Worm (Caenorhabditis elegans) whole organism, young adult: ENCODE data around the gene B0244.10.

Experiments
- B0035.1 ChIP-seq: sonication (generic microtip); optimal IDR thresholded peaks from 2 replicates; lab custom pipeline; 2016; ENCODE audit warnings: missing genetic modification characterization, mild to moderate bottlenecking, missing compliant biosample characterization, missing genotype, missing genetic modification reagents
- B0336.3 ChIP-seq: fragments of 200-800 bp; sonication (Bioruptor generic); IDR thresholded peaks from 2 replicates; pipeline ENCODE4 v1.3.6; 2022; ENCODE audit warnings: missing genetic modification characterization, missing compliant biosample characterization
- D2030.7 ChIP-seq: fragments of 200-800 bp; sonication (Bioruptor generic); IDR thresholded peaks from 2 replicates; pipeline ENCODE4 v1.3.6; 2022; ENCODE audit warnings: missing genetic modification reagents, missing genetic modification characterization, missing compliant biosample characterization
- F10E7.11 ChIP-seq: sonication (generic microtip); optimal IDR thresholded peaks from 2 replicates; lab custom pipeline; 2017; ENCODE audit warnings: mild to moderate bottlenecking, missing genetic modification characterization, moderate library complexity, missing compliant biosample characterization
- F22D6.2 ChIP-seq: sonication (generic microtip); optimal IDR thresholded peaks from 2 replicates; lab custom pipeline; 2016; ENCODE audit warnings: mild to moderate bottlenecking, missing genetic modification characterization, missing compliant biosample characterization
- F33H1.4 ChIP-seq: fragments of 200-800 bp; sonication (Bioruptor generic); IDR thresholded peaks from 2 replicates; pipeline ENCODE4 v1.3.6; 2022; ENCODE audit warnings: missing genetic modification reagents, missing genetic modification characterization, missing compliant biosample characterization
- F37B4.10 ChIP-seq: fragments of 200-800 bp; sonication (Bioruptor generic); IDR thresholded peaks from 2 replicates; pipeline ENCODE4 v1.3.6; 2022; ENCODE audit warnings: missing genetic modification characterization, missing compliant biosample characterization
- F49E8.2 ChIP-seq: sonication (generic microtip); optimal IDR thresholded peaks from 3 replicates; lab custom pipeline; 2017; ENCODE audit warnings: missing genetic modification characterization, mild to moderate bottlenecking, missing compliant biosample characterization, antibody characterized with exemption, moderate library complexity; ENCODE audit not compliant: insufficient read depth
- F55B11.4 ChIP-seq: sonication (generic microtip); optimal IDR thresholded peaks from 2 replicates; lab custom pipeline; 2016; ENCODE audit warnings: missing compliant biosample characterization, missing genetic modification characterization, borderline replicate concordance; ENCODE audit not compliant: insufficient read depth
- K11D2.4 ChIP-seq: fragments of 200-800 bp; sonication (Bioruptor generic); IDR thresholded peaks from 2 replicates; pipeline ENCODE4 v1.3.6; 2022; ENCODE audit warnings: missing genetic modification reagents, missing genetic modification characterization, missing compliant biosample characterization
- K12H6.12 ChIP-seq: fragments of 200-800 bp; sonication (Bioruptor generic); optimal IDR thresholded peaks from 2 replicates; lab custom pipeline; 2018; ENCODE audit warnings: mild to moderate bottlenecking, missing genetic modification characterization, missing compliant biosample characterization
- T26A5.8 ChIP-seq: sonication (generic microtip); optimal IDR thresholded peaks from 2 replicates; lab custom pipeline; 2016; ENCODE audit warnings: missing genetic modification characterization, missing compliant biosample characterization
- Y53F4B.3 ChIP-seq: fragments of 200-800 bp; sonication (Bioruptor generic); IDR thresholded peaks from 2 replicates; pipeline ENCODE4 v1.3.6; 2022; ENCODE audit warnings: missing genetic modification reagents, missing genetic modification characterization, missing compliant biosample characterization
- Y67H2A.10 ChIP-seq: fragments of 200-800 bp; sonication (Bioruptor generic); conservative IDR thresholded peaks from 2 replicates; pipeline ENCODE4 v1.3.6; 2022; ENCODE audit warnings: missing genetic modification reagents, missing genetic modification characterization, missing compliant biosample characterization
- ZK185.1 ChIP-seq: sonication (generic microtip); optimal IDR thresholded peaks from 2 replicates; lab custom pipeline; 2016; ENCODE audit warnings: mild to moderate bottlenecking, missing genetic modification characterization, missing compliant biosample characterization; ENCODE audit not compliant: poor library complexity, severe bottlenecking
- akir-1 ChIP-seq: fragments of 200-800 bp; sonication (Bioruptor generic); optimal IDR thresholded peaks from 2 replicates; lab custom pipeline; 2018; ENCODE audit warnings: mild to moderate bottlenecking, missing genetic modification characterization, moderate library complexity, missing compliant biosample characterization
- ama-1 ChIP-seq, 3 experiments: fragments of 150-350 bp in 1 of 3; sonication (generic microtip) in 2 of 3; optimal IDR thresholded peaks; 2 replicates each; lab custom pipeline; 2014 to 2018; ENCODE audit warnings: missing biosample characterization in 2 of 3, missing genetic modification characterization in 2 of 3, missing genetic modification reagents in 2 of 3
- aptf-3 ChIP-seq: fragments of 200-800 bp; sonication (Bioruptor generic); IDR thresholded peaks from 2 replicates; pipeline ENCODE4 v1.3.6; 2022; ENCODE audit warnings: missing genetic modification characterization, missing compliant biosample characterization
- attf-5 ChIP-seq: fragments of 200-800 bp; sonication (Bioruptor generic); optimal IDR thresholded peaks from 2 replicates; lab custom pipeline; 2018; ENCODE audit warnings: mild to moderate bottlenecking, missing genetic modification characterization, missing compliant biosample characterization
- chd-7 ChIP-seq: sonication (generic microtip); optimal IDR thresholded peaks from 2 replicates; lab custom pipeline; 2016; ENCODE audit warnings: mild to moderate bottlenecking, missing genetic modification characterization, moderate library complexity, missing compliant biosample characterization
- egl-18 ChIP-seq: fragments of 200-800 bp; sonication (Bioruptor generic); IDR thresholded peaks from 2 replicates; pipeline ENCODE4 v1.3.6; 2022; ENCODE audit warnings: missing genetic modification reagents, missing genetic modification characterization, missing compliant biosample characterization
- ets-4 ChIP-seq: fragments of 200-800 bp; sonication (Bioruptor generic); optimal IDR thresholded peaks from 2 replicates; lab custom pipeline; 2018; ENCODE audit warnings: mild to moderate bottlenecking, missing genetic modification characterization, missing compliant biosample characterization
- hlh-12 ChIP-seq: sonication (generic microtip); optimal IDR thresholded peaks from 2 replicates; lab custom pipeline; 2016; ENCODE audit warnings: missing genetic modification characterization, missing compliant biosample characterization
- hlh-26 ChIP-seq: fragments of 200-800 bp; sonication (Bioruptor generic); conservative IDR thresholded peaks from 2 replicates; pipeline ENCODE4 v1.3.6; 2022; ENCODE audit warnings: missing genetic modification reagents, missing genetic modification characterization, missing compliant biosample characterization
- hmg-1.2 ChIP-seq: fragments of 200-800 bp; sonication (Bioruptor generic); IDR thresholded peaks from 2 replicates; pipeline ENCODE4 v1.3.6; 2022; ENCODE audit warnings: missing genetic modification reagents, missing genetic modification characterization, missing compliant biosample characterization
- hrde-1 ChIP-seq: sonication (generic microtip); optimal IDR thresholded peaks from 2 replicates; lab custom pipeline; 2016; ENCODE audit warnings: missing genetic modification characterization, mild to moderate bottlenecking, missing compliant biosample characterization, moderate library complexity, missing genotype, missing genetic modification reagents, borderline replicate concordance
- hsf-1 ChIP-seq: fragments of 200-800 bp; sonication (Bioruptor generic); IDR thresholded peaks from 2 replicates; pipeline ENCODE4 v1.3.6; 2022; ENCODE audit warnings: missing genetic modification reagents, missing genetic modification characterization, missing compliant biosample characterization
- let-526 ChIP-seq: fragments of 200-800 bp; sonication (Bioruptor generic); IDR thresholded peaks from 2 replicates; pipeline ENCODE4 v1.3.6; 2022; ENCODE audit warnings: missing genetic modification reagents, missing genetic modification characterization, missing compliant biosample characterization
- let-607 ChIP-seq, 2 experiments: fragments of 200-800 bp in 1 of 2; sonication (Bioruptor generic) in 1 of 2; sonication (generic microtip) in 1 of 2; optimal IDR thresholded peaks; 2 replicates each; lab custom pipeline; 2016 to 2018; ENCODE audit warnings: mild to moderate bottlenecking in 2 of 2, missing compliant biosample characterization in 2 of 2, missing genetic modification characterization in 2 of 2, moderate library complexity in 2 of 2, missing genotype in 1 of 2
- lsy-27 ChIP-seq: sonication (generic microtip); optimal IDR thresholded peaks from 2 replicates; lab custom pipeline; 2017; ENCODE audit warnings: missing genetic modification characterization, mild to moderate bottlenecking, missing compliant biosample characterization, antibody characterized with exemption, missing genotype, borderline replicate concordance; ENCODE audit not compliant: insufficient read depth
- madf-3 ChIP-seq: fragments of 200-800 bp; sonication (Bioruptor generic); IDR thresholded peaks from 2 replicates; pipeline ENCODE4 v1.3.6; 2022; ENCODE audit warnings: missing genetic modification reagents, missing genetic modification characterization, missing compliant biosample characterization
- mcd-1 ChIP-seq: fragments of 200-800 bp; sonication (Bioruptor generic); IDR thresholded peaks from 2 replicates; pipeline ENCODE4 v1.3.6; 2022; ENCODE audit warnings: missing genetic modification reagents, missing genetic modification characterization, missing compliant biosample characterization
- mel-28 ChIP-seq: sonication (generic microtip); optimal IDR thresholded peaks from 2 replicates; lab custom pipeline; 2016; ENCODE audit warnings: borderline replicate concordance, mild to moderate bottlenecking, missing genetic modification characterization, missing compliant biosample characterization
- mes-4 ChIP-seq: sonication (generic microtip); optimal IDR thresholded peaks from 2 replicates; lab custom pipeline; 2016; ENCODE audit warnings: missing genotype, missing genetic modification characterization, missing compliant biosample characterization
- nfya-2 ChIP-seq: fragments of 200-800 bp; sonication (Bioruptor generic); IDR thresholded peaks from 2 replicates; pipeline ENCODE4 v1.3.6; 2022; ENCODE audit warnings: missing genetic modification reagents, missing genetic modification characterization, missing compliant biosample characterization
- nhr-179 ChIP-seq: sonication (generic microtip); optimal IDR thresholded peaks from 2 replicates; lab custom pipeline; 2016; ENCODE audit warnings: mild to moderate bottlenecking, missing genetic modification characterization, missing compliant biosample characterization
- nhr-90 ChIP-seq: sonication (generic microtip); optimal IDR thresholded peaks from 2 replicates; lab custom pipeline; 2016; ENCODE audit warnings: missing genotype, mild to moderate bottlenecking, missing genetic modification characterization, missing compliant biosample characterization
- pha-4 ChIP-seq: fragments of 150-350 bp; sonication (generic microtip); optimal IDR thresholded peaks from 2 replicates; lab custom pipeline; 2014; ENCODE audit warnings: missing biosample characterization, missing genetic modification reagents, missing genetic modification characterization
- rcor-1 ChIP-seq: fragments of 200-800 bp; sonication (Bioruptor generic); IDR thresholded peaks from 2 replicates; pipeline ENCODE4 v1.3.6; 2022; ENCODE audit warnings: missing genetic modification reagents, missing genetic modification characterization, missing compliant biosample characterization
- sea-2 ChIP-seq: fragments of 200-800 bp; sonication (Bioruptor generic); IDR thresholded peaks from 2 replicates; pipeline ENCODE4 v1.3.6; 2022; ENCODE audit warnings: missing genetic modification characterization, missing compliant biosample characterization
- snpc-3.4 ChIP-seq: sonication (generic microtip); optimal IDR thresholded peaks from 2 replicates; lab custom pipeline; 2017; ENCODE audit warnings: missing genetic modification characterization, mild to moderate bottlenecking, missing compliant biosample characterization, antibody characterized with exemption, moderate library complexity, missing genotype, missing genetic modification reagents
- tbx-9 ChIP-seq: sonication (generic microtip); optimal IDR thresholded peaks from 2 replicates; lab custom pipeline; 2016; ENCODE audit warnings: borderline replicate concordance, missing genetic modification characterization, inconsistent platforms, missing compliant biosample characterization
- tlf-1 ChIP-seq: fragments of 200-800 bp; sonication (Bioruptor generic); optimal IDR thresholded peaks from 2 replicates; lab custom pipeline; 2018; ENCODE audit warnings: mild to moderate bottlenecking, missing genetic modification characterization, missing compliant biosample characterization
- unc-62 ChIP-seq: fragments of 150-350 bp; optimal IDR thresholded peaks from 2 replicates; lab custom pipeline; 2014; ENCODE audit warnings: missing biosample characterization, missing genetic modification reagents, missing genetic modification characterization
- zfh-2 ChIP-seq: fragments of 200-800 bp; sonication (Bioruptor generic); conservative IDR thresholded peaks from 2 replicates; pipeline ENCODE4 v1.3.6; 2022; ENCODE audit warnings: missing genetic modification reagents, missing genetic modification characterization, missing compliant biosample characterization
- zim-3 ChIP-seq: sonication (generic microtip); optimal IDR thresholded peaks from 2 replicates; lab custom pipeline; 2017; ENCODE audit warnings: mild to moderate bottlenecking, missing genetic modification characterization, moderate library complexity, missing compliant biosample characterization
- ztf-26 ChIP-seq: sonication (generic microtip); optimal IDR thresholded peaks from 2 replicates; lab custom pipeline; 2017; ENCODE audit warnings: missing genetic modification characterization, missing compliant biosample characterization

Gene B0244.10

DNA sequence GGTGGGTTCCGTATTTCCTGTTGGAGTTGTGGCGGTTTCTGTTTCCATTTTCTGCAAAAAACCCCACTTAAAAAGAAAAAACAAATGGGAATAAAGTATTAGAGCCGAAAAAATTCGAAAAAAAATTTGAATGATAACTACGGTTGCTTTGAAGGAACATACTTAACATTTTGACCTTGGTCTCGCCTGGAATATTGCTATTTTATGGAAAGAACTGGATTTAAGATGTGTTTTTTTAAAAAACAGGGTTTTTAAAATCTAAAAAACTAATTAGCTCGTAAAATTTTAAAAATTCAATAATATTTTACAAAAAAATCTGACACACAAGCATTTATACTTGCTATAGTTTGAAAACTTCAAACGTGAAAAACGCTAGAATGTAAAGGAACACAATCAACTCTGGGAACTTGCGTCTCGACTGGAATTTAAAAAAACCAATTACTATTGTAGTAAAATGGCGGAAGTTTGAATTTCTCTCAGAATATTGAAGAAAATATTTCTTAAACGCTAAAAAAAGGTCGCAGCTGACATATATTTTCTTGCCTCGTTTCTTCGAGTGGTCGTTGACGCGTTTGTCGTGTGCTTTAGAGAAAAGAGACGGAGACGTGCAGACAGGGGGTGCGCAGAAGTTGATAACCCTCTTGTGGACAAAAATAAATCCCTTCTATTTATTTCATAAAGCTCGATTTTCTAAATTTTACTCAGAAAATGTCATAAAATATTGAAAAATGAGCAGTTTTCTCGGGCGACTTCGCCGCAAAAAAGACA lies 36.8 kb upstream of the B0244.10 start, which contains the start of the genes lgg-3 and rgs-5:
Gene lgg-3 (minus strand): TSS at position 51 of the 768 bp plus-strand sequence.
Gene rgs-5 (plus strand): TSS at position 593 of the 768 bp plus-strand sequence.
- TF ChIP-seq nhr-179 (tag; lab: Kevin White, UChicago) (no peak), egl-18 (GFP tag; lab: Robert Waterston, UW) (no peak), aptf-3 (GFP tag; lab: Robert Waterston, UW) (no peak), T26A5.8 (tag; lab: Kevin White, UChicago) (no peak), F55B11.4 (no peak), ets-4 (no peak), akir-1 (GFP tag; lab: Kevin White, UChicago) (no peak), tlf-1 (GFP tag; lab: Kevin White, UChicago) (peak; percentile 44), nfya-2 (GFP tag; lab: Robert Waterston, UW) (no peak), mel-28 (tag; lab: Kevin White, UChicago) (no peak), zfh-2 (GFP tag; lab: Robert Waterston, UW) (no peak), F49E8.2 (tag; lab: Kevin White, UChicago) (no peak), rcor-1 (GFP tag; lab: Robert Waterston, UW) (peak; percentile 39; the same call in 1 of the 2 replicates), F22D6.2 (no peak), sea-2 (no peak), mcd-1 (GFP tag; lab: Robert Waterston, UW) (no peak), hlh-26 (no peak), tbx-9 (no peak), ama-1 (optimal IDR thresholded peaks at IDR 0.05; lab: Kevin White, UChicago) (no peak), ama-1 (GFP tag; optimal IDR thresholded peaks at IDR 0.05; lab: Kevin White, UChicago) (no peak), hmg-1.2 (peak; percentile 13; the same call in 1 of the 2 replicates), pha-4 (tag; lab: Kevin White, UChicago) (no peak), let-526 (GFP tag; lab: Robert Waterston, UW) (no peak), chd-7 (tag; lab: Kevin White, UChicago) (no peak), Y67H2A.10 (no peak), hlh-12 (tag; lab: Kevin White, UChicago) (no peak), Y53F4B.3 (GFP tag; lab: Robert Waterston, UW) (no peak), F33H1.4 (GFP tag; lab: Robert Waterston, UW) (peak; percentile 85), lsy-27 (tag; lab: Kevin White, UChicago) (no peak), B0336.3 (no peak), attf-5 (peak; percentile 65), unc-62 (GFP tag; lab: Kevin White, UChicago) (no peak), F10E7.11 (no peak), K11D2.4 (no peak), ztf-26 (tag; lab: Kevin White, UChicago) (no peak), nhr-90 (tag; lab: Kevin White, UChicago) (no peak), B0035.1 (tag; lab: Kevin White, UChicago) (no peak), zim-3 (tag; lab: Kevin White, UChicago) (no peak), hrde-1 (tag; lab: Kevin White, UChicago) (no peak), D2030.7 (peak; percentile 58), snpc-3.4 (tag; lab: Kevin White, UChicago) (no peak), hsf-1 (GFP tag; lab: Robert Waterston, UW) (peak; percentile 48; the same call in 1 of the 2 replicates), K12H6.12 (tag; lab: Kevin White, UChicago) (no peak), F37B4.10 (GFP tag; lab: Robert Waterston, UW) (no peak), let-607 (tag; optimal IDR thresholded peaks at IDR 0.05; lab: Kevin White, UChicago) (no peak), mes-4 (tag; lab: Kevin White, UChicago) (no peak), madf-3 (GFP tag; lab: Robert Waterston, UW) (no peak), ZK185.1 (tag; lab: Kevin White, UChicago) (no peak)
